Worm (Caenorhabditis elegans): ENCODE measurements around the gene T14B4.3.

DNA sequence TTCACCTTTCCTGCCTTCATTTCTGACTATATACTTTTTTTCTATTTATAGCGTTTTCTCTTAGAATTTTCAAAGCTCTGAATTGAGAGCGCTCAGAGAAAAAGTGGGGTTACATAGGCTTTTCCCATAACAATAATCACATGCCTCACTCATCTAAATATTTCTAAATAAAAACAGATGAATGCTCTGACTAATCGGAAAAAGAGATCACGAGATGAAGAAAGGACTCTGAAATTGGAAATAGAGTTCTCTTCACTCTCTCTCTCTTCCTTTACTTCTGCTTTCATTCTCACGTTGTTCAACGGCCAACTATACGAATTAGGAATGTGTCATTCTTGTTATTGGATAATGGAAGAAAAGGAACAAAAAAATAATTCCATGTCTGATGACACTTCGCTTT is 45.6 kb upstream of the T14B4.3 start:
- no peak for TF ChIP-seq unc-39 (tag; optimal IDR thresholded peaks at IDR 0.05)
- TF ChIP-seq nhr-23 (tag; optimal IDR thresholded peaks at IDR 0.05) = no peak
- no peak for TF ChIP-seq ztf-4 (tag; optimal IDR thresholded peaks at IDR 0.05)
- no peak for TF ChIP-seq zag-1 (tag; optimal IDR thresholded peaks at IDR 0.05)
- no peak for TF ChIP-seq nfya-1 (tag; optimal IDR thresholded peaks at IDR 0.05; ENCODE audit: insufficient read depth)
- TF ChIP-seq pha-4 (tag; optimal IDR thresholded peaks at IDR 0.05) = no peak
- no peak for TF ChIP-seq nhr-77 (tag; optimal IDR thresholded peaks at IDR 0.05)
- TF ChIP-seq ztf-11 (tag; optimal IDR thresholded peaks at IDR 0.05) = no peak
- TF ChIP-seq fkh-2 (tag; optimal IDR thresholded peaks at IDR 0.05) = no peak
- no peak for TF ChIP-seq pqm-1 (tag; optimal IDR thresholded peaks at IDR 0.05)
- no peak for TF ChIP-seq nhr-43 (tag; optimal IDR thresholded peaks at IDR 0.05; ENCODE audit: poor library complexity, severe bottlenecking)
- no peak for TF ChIP-seq nhr-28 (tag; optimal IDR thresholded peaks at IDR 0.05)
- TF ChIP-seq R02D3.7 (tag; optimal IDR thresholded peaks at IDR 0.05) = no peak
- no peak for TF ChIP-seq mdl-1 (tag; optimal IDR thresholded peaks at IDR 0.05)

All from whole organism, L3 larva.